Fruit fly (Drosophila melanogaster) whole organism, embryonic: ENCODE data around the gene alpha-Spec.
A peak's percentile ranks its signal among the peaks of the same experiment; 100 is the strongest.

Experiments used
- CG10321 ChIP-seq: fragments of 200-800 bp; sonication (Bioruptor generic); IDR thresholded peaks from 2 replicates; pipeline ENCODE4 v1.3.6; 2022; ENCODE audit warnings: missing biosample characterization, missing genetic modification characterization
- CG10431 ChIP-seq: fragments of 200-800 bp; sonication (Bioruptor generic); optimal IDR thresholded peaks from 3 replicates; lab custom pipeline; 2018; ENCODE audit warnings: missing biosample characterization, mild to moderate bottlenecking, missing genetic modification characterization
- CG11723 ChIP-seq: fragments of 200-800 bp; sonication (Bioruptor generic); optimal IDR thresholded peaks from 2 replicates; lab custom pipeline; 2017; ENCODE audit warnings: missing biosample characterization, mild to moderate bottlenecking, missing genetic modification characterization
- CG13424 ChIP-seq: fragments of 200-800 bp; sonication (Bioruptor generic); optimal IDR thresholded peaks from 2 replicates; lab custom pipeline; 2019; ENCODE audit warnings: missing biosample characterization, mild to moderate bottlenecking, missing genetic modification characterization, moderate library complexity
- CG15011 ChIP-seq: fragments of 200-800 bp; sonication (Bioruptor generic); optimal IDR thresholded peaks from 3 replicates; lab custom pipeline; 2018; ENCODE audit warnings: missing biosample characterization, mild to moderate bottlenecking, missing genetic modification characterization
- CG1603 ChIP-seq: fragments of 200-800 bp; sonication (Bioruptor generic); optimal IDR thresholded peaks from 2 replicates; lab custom pipeline; 2019; ENCODE audit warnings: missing biosample characterization, mild to moderate bottlenecking, missing genetic modification characterization, moderate library complexity
- CG16779 ChIP-seq: fragments of 200-800 bp; sonication (Bioruptor generic); IDR thresholded peaks from 2 replicates; pipeline ENCODE4 v1.3.6; 2022; ENCODE audit warnings: missing biosample characterization, missing genetic modification characterization
- CG17328 ChIP-seq: fragments of 200-800 bp; sonication (Bioruptor generic); IDR thresholded peaks from 2 replicates; pipeline ENCODE4 v1.3.6; 2022; ENCODE audit warnings: missing biosample characterization, missing genetic modification characterization
- CG18619 ChIP-seq: fragments of 200-800 bp; sonication (Bioruptor generic); optimal IDR thresholded peaks from 3 replicates; lab custom pipeline; 2017; ENCODE audit warnings: missing biosample characterization, mild to moderate bottlenecking, missing genetic modification characterization
- CG2120 ChIP-seq: fragments of 200-800 bp; sonication (Bioruptor generic); optimal IDR thresholded peaks from 3 replicates; lab custom pipeline; 2016; ENCODE audit warnings: missing biosample characterization, missing genetic modification characterization
- CG2678 ChIP-seq: fragments of 200-800 bp; sonication (Bioruptor generic); optimal IDR thresholded peaks from 3 replicates; lab custom pipeline; 2019; ENCODE audit warnings: missing biosample characterization, mild to moderate bottlenecking, missing genetic modification characterization, moderate library complexity
- CG5180 ChIP-seq: fragments of 200-800 bp; sonication (Bioruptor generic); optimal IDR thresholded peaks from 3 replicates; lab custom pipeline; 2017; ENCODE audit warnings: missing biosample characterization, missing genetic modification characterization, mild to moderate bottlenecking, moderate library complexity, missing genetic modification reagents
- CG6254 ChIP-seq: fragments of 200-800 bp; sonication (Bioruptor generic); optimal IDR thresholded peaks from 3 replicates; lab custom pipeline; 2017; ENCODE audit warnings: mild to moderate bottlenecking, missing biosample characterization, missing genetic modification reagents, missing genetic modification characterization
- CG7786 ChIP-seq: fragments of 200-800 bp; sonication (Bioruptor generic); optimal IDR thresholded peaks from 2 replicates; lab custom pipeline; 2016; ENCODE audit warnings: missing biosample characterization, missing genetic modification characterization
- CG7987 ChIP-seq: fragments of 200-800 bp; sonication (Bioruptor generic); optimal IDR thresholded peaks from 2 replicates; lab custom pipeline; 2018; ENCODE audit warnings: missing biosample characterization, mild to moderate bottlenecking, missing genetic modification characterization, moderate library complexity
- CG8281 ChIP-seq: fragments of 200-800 bp; sonication (Bioruptor generic); optimal IDR thresholded peaks from 2 replicates; lab custom pipeline; 2018; ENCODE audit warnings: missing biosample characterization, mild to moderate bottlenecking, missing genetic modification characterization, moderate library complexity
- CG8388 ChIP-seq: fragments of 200-800 bp; sonication (Bioruptor generic); optimal IDR thresholded peaks from 2 replicates; lab custom pipeline; 2019; ENCODE audit warnings: missing biosample characterization, mild to moderate bottlenecking, missing genetic modification characterization, moderate library complexity
- CG9876 ChIP-seq: fragments of 200-800 bp; sonication (Bioruptor generic); optimal IDR thresholded peaks from 2 replicates; lab custom pipeline; 2016; ENCODE audit warnings: missing biosample characterization, missing genetic modification characterization
- Deaf1 ChIP-seq: fragments of 200-800 bp; optimal IDR thresholded peaks from 3 replicates; lab custom pipeline; 2019; ENCODE audit warnings: missing biosample characterization, mild to moderate bottlenecking, missing genetic modification characterization, moderate library complexity
- Dp ChIP-seq: fragments of 200-800 bp; sonication (Bioruptor generic); optimal IDR thresholded peaks from 2 replicates; lab custom pipeline; 2018; ENCODE audit warnings: missing biosample characterization, mild to moderate bottlenecking, missing genetic modification characterization, moderate library complexity
- Dref ChIP-seq: fragments of 200-800 bp; sonication (Bioruptor generic); IDR thresholded peaks from 2 replicates; pipeline ENCODE4 v1.3.6; 2022; ENCODE audit warnings: missing biosample characterization, missing genetic modification characterization
- HmgZ ChIP-seq: fragments of 200-800 bp; sonication (Bioruptor generic); optimal IDR thresholded peaks from 2 replicates; lab custom pipeline; 2018; ENCODE audit warnings: missing biosample characterization, mild to moderate bottlenecking, missing genetic modification characterization
- Hmr ChIP-seq: fragments of 200-800 bp; sonication (Bioruptor generic); optimal IDR thresholded peaks from 3 replicates; lab custom pipeline; 2017; ENCODE audit warnings: mild to moderate bottlenecking, missing biosample characterization, missing genetic modification reagents, missing genetic modification characterization
- Hr39 ChIP-seq: fragments of >200 bp; optimal IDR thresholded peaks from 2 replicates; lab custom pipeline; 2017
- Jarid2 ChIP-seq: fragments of 200-800 bp; sonication (Bioruptor generic); optimal IDR thresholded peaks from 3 replicates; lab custom pipeline; 2017; ENCODE audit warnings: mild to moderate bottlenecking, missing biosample characterization, missing genetic modification reagents, missing genetic modification characterization
- Pdp1 ChIP-seq, 2 experiments: fragments of 200-800 bp; sonication (Bioruptor generic); optimal IDR thresholded peaks; 3 replicates each; lab custom pipeline; 2016; ENCODE audit warnings: missing biosample characterization in 2 of 2, missing genetic modification characterization in 2 of 2, mild to moderate bottlenecking in 1 of 2, moderate library complexity in 1 of 2
- Stat92E ChIP-seq, 3 experiments: fragments of >200 bp in 2 of 3; fragments of 200-800 bp in 1 of 3; sonication (Bioruptor generic) in 1 of 3; optimal IDR thresholded peaks; 2 replicates each; lab custom pipeline; 2017 to 2019; ENCODE audit warnings: missing biosample characterization in 3 of 3, missing genetic modification characterization in 3 of 3, mild to moderate bottlenecking in 1 of 3, moderate library complexity in 1 of 3
- Trl ChIP-seq, 3 experiments: fragments of >200 bp in 2 of 3; fragments of 200-800 bp in 1 of 3; sonication (Bioruptor generic) in 1 of 3; optimal IDR thresholded peaks; 2 replicates in 1 of 3; 3 replicates in 2 of 3; lab custom pipeline; 2016 to 2017; ENCODE audit warnings: missing biosample characterization in 1 of 3, missing genetic modification characterization in 1 of 3
- Vsx1 ChIP-seq: fragments of 200-800 bp; sonication (Bioruptor generic); optimal IDR thresholded peaks from 2 replicates; lab custom pipeline; 2017; ENCODE audit warnings: missing biosample characterization, mild to moderate bottlenecking, missing genetic modification characterization, missing genetic modification reagents
- caup ChIP-seq: fragments of 200-800 bp; sonication (Bioruptor generic); optimal IDR thresholded peaks from 3 replicates; lab custom pipeline; 2017; ENCODE audit warnings: missing biosample characterization, mild to moderate bottlenecking, missing genetic modification characterization, moderate library complexity; ENCODE audit not compliant: severe bottlenecking
- da ChIP-seq: fragments of 200-800 bp; sonication (Bioruptor generic); optimal IDR thresholded peaks from 2 replicates; lab custom pipeline; 2016; ENCODE audit warnings: missing biosample characterization, missing genetic modification characterization
- esg ChIP-seq: fragments of 200-800 bp; sonication (Bioruptor generic); conservative IDR thresholded peaks from 2 replicates; pipeline ENCODE4 v1.3.6; 2022; ENCODE audit warnings: missing biosample characterization, missing genetic modification characterization
- eyg ChIP-seq: fragments of 200-800 bp; sonication (Bioruptor generic); optimal IDR thresholded peaks from 3 replicates; lab custom pipeline; 2016; ENCODE audit warnings: missing biosample characterization, missing genetic modification characterization
- fu2 ChIP-seq: fragments of 200-800 bp; sonication (Bioruptor generic); optimal IDR thresholded peaks from 2 replicates; lab custom pipeline; 2016; ENCODE audit warnings: missing biosample characterization, missing genetic modification characterization
- gcm ChIP-seq: fragments of 200-800 bp; sonication (Bioruptor generic); optimal IDR thresholded peaks from 2 replicates; lab custom pipeline; 2019; ENCODE audit warnings: missing biosample characterization, mild to moderate bottlenecking, missing genetic modification characterization, moderate library complexity
- oc ChIP-seq: fragments of 200-800 bp; sonication (Bioruptor generic); optimal IDR thresholded peaks from 2 replicates; lab custom pipeline; 2018; ENCODE audit warnings: missing biosample characterization, mild to moderate bottlenecking, missing genetic modification characterization, moderate library complexity
- otp ChIP-seq: fragments of 200-800 bp; sonication (Bioruptor generic); IDR thresholded peaks from 3 replicates; pipeline ENCODE4, ENCODE4 v1.3.6; 2022; ENCODE audit warnings: missing biosample characterization, missing genetic modification characterization
- p53 ChIP-seq: fragments of 200-800 bp; sonication (Bioruptor generic); optimal IDR thresholded peaks from 2 replicates; lab custom pipeline; 2016; ENCODE audit warnings: missing biosample characterization, missing genetic modification characterization
- prd ChIP-seq, 3 experiments: fragments of >200 bp in 2 of 3; fragments of 200-800 bp in 1 of 3; sonication (Bioruptor generic) in 1 of 3; optimal IDR thresholded peaks in 2 of 3; IDR thresholded peaks in 1 of 3; 2 replicates in 2 of 3; 3 replicates in 1 of 3; pipeline versions ENCODE4 v1.3.6 to Lab custom; 2017 to 2022; ENCODE audit warnings: missing biosample characterization in 1 of 3, missing genetic modification characterization in 1 of 3
- row ChIP-seq: fragments of 200-800 bp; sonication (Bioruptor generic); IDR thresholded peaks from 3 replicates; pipeline ENCODE4 v1.3.6; 2022; ENCODE audit warnings: missing biosample characterization, missing genetic modification characterization
- run ChIP-seq: fragments of 200-800 bp; sonication (Bioruptor generic); optimal IDR thresholded peaks from 3 replicates; lab custom pipeline; 2018; ENCODE audit warnings: missing biosample characterization, mild to moderate bottlenecking, missing genetic modification characterization
- salm ChIP-seq: fragments of 200-800 bp; sonication (Bioruptor generic); optimal IDR thresholded peaks from 2 replicates; lab custom pipeline; 2018; ENCODE audit warnings: missing biosample characterization, mild to moderate bottlenecking, missing genetic modification characterization
- sisA ChIP-seq: fragments of 200-800 bp; sonication (Bioruptor generic); IDR thresholded peaks from 2 replicates; pipeline ENCODE4 v1.3.6; 2022; ENCODE audit warnings: missing biosample characterization, missing genetic modification characterization
- tgo ChIP-seq: fragments of 200-800 bp; sonication (Bioruptor generic); IDR thresholded peaks from 3 replicates; pipeline ENCODE4 v1.3.6; 2022; ENCODE audit warnings: missing biosample characterization, missing genetic modification characterization
- tna ChIP-seq: fragments of 200-800 bp; sonication (Bioruptor generic); IDR thresholded peaks from 2 replicates; pipeline ENCODE4 v1.3.6; 2022; ENCODE audit warnings: missing biosample characterization, missing genetic modification characterization; ENCODE audit not compliant: partially characterized antibody
- z ChIP-seq: fragments of 200-800 bp; sonication (Bioruptor generic); IDR thresholded peaks from 3 replicates; pipeline ENCODE4 v1.3.6; 2022; ENCODE audit warnings: missing biosample characterization, missing genetic modification characterization
- zen2 ChIP-seq: fragments of 200-800 bp; sonication (Bioruptor generic); IDR thresholded peaks from 3 replicates; pipeline ENCODE4 v1.3.6; 2022; ENCODE audit warnings: missing biosample characterization, missing genetic modification characterization; ENCODE audit not compliant: partially characterized antibody

alpha-Spec gene

DNA sequence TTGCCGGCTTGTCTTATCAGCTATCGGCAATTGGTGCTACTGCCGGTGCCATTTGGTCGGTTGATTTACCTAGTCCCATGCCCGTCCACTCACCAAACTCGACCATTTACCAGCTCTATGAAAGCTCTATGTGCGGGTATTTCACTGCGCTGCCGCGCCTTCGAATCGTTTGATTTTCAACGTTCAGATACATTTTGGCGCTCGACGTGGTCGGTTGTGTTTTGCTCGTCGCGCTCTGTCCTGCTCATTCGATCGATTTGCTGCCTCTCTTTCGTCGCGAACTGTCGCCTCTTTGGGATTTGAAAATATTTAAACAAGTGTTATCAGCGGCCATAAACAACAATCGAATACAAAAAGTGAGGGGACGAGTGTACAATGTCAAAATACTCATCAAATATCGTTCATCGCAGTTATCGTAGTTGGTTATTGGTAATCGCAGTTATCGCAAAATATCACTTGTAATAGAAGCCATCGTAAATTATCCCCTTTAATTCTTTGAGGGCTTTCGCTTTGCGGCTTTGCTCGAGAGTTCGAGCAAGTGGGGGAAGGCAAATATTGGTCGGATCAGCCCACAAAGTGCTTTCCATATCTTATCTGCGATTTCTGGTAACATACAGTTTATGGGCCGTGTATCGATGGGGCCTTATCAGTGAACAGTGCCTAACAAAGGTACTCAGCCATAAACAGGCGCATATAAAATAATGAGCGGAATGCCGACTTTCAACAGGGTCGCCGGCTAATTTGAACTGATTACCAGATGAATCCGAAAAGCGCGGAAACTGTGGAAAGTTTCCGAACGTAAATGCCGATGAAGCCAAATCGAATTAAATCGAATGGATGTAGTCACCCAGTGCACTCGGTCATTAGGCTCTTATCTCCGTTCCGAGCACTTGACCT lies 53.2 kb downstream of the alpha-Spec start (continued):
- TF ChIP-seq esg (GFP tag; lab: Robert Waterston, UW) (no peak), tna (GFP tag; lab: Robert Waterston, UW) (peak; percentile 41; the same call in 1 of the 2 replicates), CG10431 (no peak), gcm (GFP tag; lab: Kevin White, UChicago) (no peak), otp (peak; percentile 20; the same call in 1 of the 3 replicates), sisA (no peak), Hmr (GFP tag; lab: Kevin White, UChicago) (peak; percentile 37), z (no peak), CG1603 (tag; lab: Kevin White, UChicago) (no peak), tgo (GFP tag; lab: Robert Waterston, UW) (no peak), row (GFP tag; lab: Robert Waterston, UW) (peak; percentile 59), CG7786 (GFP tag; lab: Kevin White, UChicago) (no peak), eyg (GFP tag; lab: Kevin White, UChicago) (no peak), oc (tag; lab: Kevin White, UChicago) (no peak), caup (GFP tag; lab: Kevin White, UChicago) (no peak), Deaf1 (tag; lab: Kevin White, UChicago) (peak; percentile 51), Dref (GFP tag; lab: Robert Waterston, UW) (peak; percentile 21), CG15011 (GFP tag; lab: Kevin White, UChicago) (no peak), CG9876 (GFP tag; lab: Kevin White, UChicago) (no peak), CG11723 (no peak), prd (optimal IDR thresholded peaks at IDR 0.05; lab: Kevin White, UChicago) (no peak), prd (GFP tag; IDR thresholded peaks at IDR 0.05; lab: Robert Waterston, UW) (0 out of 3 replicates have a peak, but pooled peaks have one; percentile 3), Hr39 (lab: Kevin White, UChicago) (no peak), zen2 (GFP tag; lab: Robert Waterston, UW) (no peak), CG6254 (GFP tag; lab: Kevin White, UChicago) (peak; percentile 39), CG16779 (GFP tag; lab: Robert Waterston, UW) (0 out of 2 replicates have a peak, but pooled peaks have one; percentile 53), CG17328 (GFP tag; lab: Robert Waterston, UW) (no peak), Trl (optimal IDR thresholded peaks at IDR 0.05; lab: Kevin White, UChicago) (peak in 1 of 2 experiments; percentile 38), Trl (GFP tag; optimal IDR thresholded peaks at IDR 0.05; lab: Kevin White, UChicago) (no peak), Dp (peak; percentile 14), da (GFP tag; lab: Kevin White, UChicago) (no peak), Jarid2 (GFP tag; lab: Kevin White, UChicago) (peak; percentile 52), CG18619 (no peak), Stat92E (GFP tag; optimal IDR thresholded peaks at IDR 0.05; lab: Kevin White, UChicago) (no peak), Pdp1 (GFP tag; optimal IDR thresholded peaks at IDR 0.05; lab: Kevin White, UChicago) (no peak), CG8281 (tag; lab: Kevin White, UChicago) (peak; percentile 10), p53 (GFP tag; lab: Kevin White, UChicago) (no peak), CG10321 (GFP tag; lab: Robert Waterston, UW) (no peak), CG8388 (GFP tag; lab: Kevin White, UChicago) (peak; percentile 88), CG2678 (tag; lab: Kevin White, UChicago) (peak; percentile 30), CG13424 (tag; lab: Kevin White, UChicago) (no peak), run (tag; lab: Kevin White, UChicago) (peak; percentile 45), salm (tag; lab: Kevin White, UChicago) (peak; percentile 56), fu2 (no peak), CG7987 (GFP tag; lab: Kevin White, UChicago) (no peak), CG5180 (peak; percentile 63), CG2120 (GFP tag; lab: Kevin White, UChicago) (no peak), Vsx1 (peak; percentile 77), HmgZ (tag; lab: Kevin White, UChicago) (peak; percentile 22)
